Fruit fly (Drosophila melanogaster) whole organism, embryonic: Measurements from ENCODE around the gene CG9839.
A peak's percentile ranks its signal among the peaks of the same experiment; 100 is the strongest.

Experiments
- Bdp1 ChIP-seq: fragments of 200-800 bp; sonication (Bioruptor generic); optimal IDR thresholded peaks from 3 replicates; lab custom pipeline; 2016; ENCODE audit warnings: missing biosample characterization, missing genetic modification characterization
- Blimp-1 ChIP-seq: fragments of 200-800 bp; sonication (Bioruptor generic); optimal IDR thresholded peaks from 3 replicates; lab custom pipeline; 2018; ENCODE audit warnings: missing biosample characterization, missing genetic modification characterization, mild to moderate bottlenecking, moderate library complexity, missing genetic modification reagents
- CG1024 ChIP-seq: fragments of 200-800 bp; sonication (Bioruptor generic); IDR thresholded peaks from 2 replicates; pipeline ENCODE4 v1.3.6; 2022; ENCODE audit warnings: missing biosample characterization, missing genetic modification characterization
- CG10543 ChIP-seq: fragments of 200-800 bp; sonication (Bioruptor generic); optimal IDR thresholded peaks from 3 replicates; lab custom pipeline; 2017; ENCODE audit warnings: missing biosample characterization, mild to moderate bottlenecking, missing genetic modification characterization, moderate library complexity
- CG10654 ChIP-seq: fragments of 200-800 bp; sonication (Bioruptor generic); optimal IDR thresholded peaks from 2 replicates; lab custom pipeline; 2016; ENCODE audit warnings: missing biosample characterization, missing genetic modification characterization
- CG12391 ChIP-seq: fragments of 200-800 bp; sonication (Bioruptor generic); optimal IDR thresholded peaks from 3 replicates; lab custom pipeline; 2018; ENCODE audit warnings: missing biosample characterization, mild to moderate bottlenecking, missing genetic modification characterization, moderate library complexity
- CG13424 ChIP-seq: fragments of 200-800 bp; sonication (Bioruptor generic); optimal IDR thresholded peaks from 2 replicates; lab custom pipeline; 2019; ENCODE audit warnings: missing biosample characterization, mild to moderate bottlenecking, missing genetic modification characterization, moderate library complexity
- CG13775 ChIP-seq: fragments of 200-800 bp; sonication (Bioruptor generic); optimal IDR thresholded peaks from 3 replicates; lab custom pipeline; 2017; ENCODE audit warnings: missing biosample characterization, mild to moderate bottlenecking, missing genetic modification characterization
- CG18619 ChIP-seq: fragments of 200-800 bp; sonication (Bioruptor generic); optimal IDR thresholded peaks from 3 replicates; lab custom pipeline; 2017; ENCODE audit warnings: missing biosample characterization, mild to moderate bottlenecking, missing genetic modification characterization
- CG2129 ChIP-seq: fragments of 200-800 bp; sonication (Bioruptor generic); IDR thresholded peaks from 2 replicates; pipeline ENCODE4 v1.3.6; 2022; ENCODE audit warnings: missing biosample characterization, missing genetic modification characterization; ENCODE audit not compliant: partially characterized antibody
- CG2712 ChIP-seq: fragments of 200-800 bp; optimal IDR thresholded peaks from 3 replicates; lab custom pipeline; 2019; ENCODE audit warnings: missing biosample characterization, mild to moderate bottlenecking, missing genetic modification characterization, moderate library complexity
- CG3281 ChIP-seq: fragments of 200-800 bp; sonication (Bioruptor generic); optimal IDR thresholded peaks from 3 replicates; lab custom pipeline; 2017; ENCODE audit warnings: missing biosample characterization, mild to moderate bottlenecking, missing genetic modification characterization
- CG4617 ChIP-seq: fragments of 200-800 bp; sonication (Bioruptor generic); optimal IDR thresholded peaks from 3 replicates; lab custom pipeline; 2016; ENCODE audit warnings: missing biosample characterization, missing genetic modification characterization, borderline replicate concordance
- CG5180 ChIP-seq: fragments of 200-800 bp; sonication (Bioruptor generic); optimal IDR thresholded peaks from 3 replicates; lab custom pipeline; 2017; ENCODE audit warnings: missing biosample characterization, missing genetic modification characterization, mild to moderate bottlenecking, moderate library complexity, missing genetic modification reagents
- CG6254 ChIP-seq: fragments of 200-800 bp; sonication (Bioruptor generic); optimal IDR thresholded peaks from 3 replicates; lab custom pipeline; 2017; ENCODE audit warnings: mild to moderate bottlenecking, missing biosample characterization, missing genetic modification reagents, missing genetic modification characterization
- CG7786 ChIP-seq: fragments of 200-800 bp; sonication (Bioruptor generic); optimal IDR thresholded peaks from 2 replicates; lab custom pipeline; 2016; ENCODE audit warnings: missing biosample characterization, missing genetic modification characterization
- Dad ChIP-seq: fragments of 200-800 bp; sonication (Bioruptor generic); optimal IDR thresholded peaks from 3 replicates; lab custom pipeline; 2016; ENCODE audit warnings: missing biosample characterization, missing genetic modification characterization
- Eip74EF ChIP-seq, 2 experiments: fragments of 200-800 bp in 1 of 2; fragments of >200 bp in 1 of 2; sonication (Bioruptor generic) in 1 of 2; optimal IDR thresholded peaks; 2 replicates each; lab custom pipeline; 2017 to 2019; ENCODE audit warnings: missing biosample characterization in 2 of 2, missing genetic modification characterization in 2 of 2, mild to moderate bottlenecking in 1 of 2, moderate library complexity in 1 of 2
- Ets65A ChIP-seq: fragments of 200-800 bp; sonication (Bioruptor generic); peaks from one replicate; lab custom pipeline; 2016; ENCODE audit warnings: missing biosample characterization, missing genetic modification characterization
- MTF-1 ChIP-seq: fragments of 200-800 bp; sonication (Bioruptor generic); optimal IDR thresholded peaks from 2 replicates; lab custom pipeline; 2018; ENCODE audit warnings: missing biosample characterization, mild to moderate bottlenecking, missing genetic modification characterization, borderline replicate concordance
- Med ChIP-seq: fragments of 200-800 bp; sonication (Bioruptor generic); peaks from one replicate; lab custom pipeline; 2016; ENCODE audit warnings: missing biosample characterization, missing genetic modification characterization, mild to moderate bottlenecking, inconsistent platforms, moderate library complexity
- Side ChIP-seq: fragments of 200-800 bp; sonication (Bioruptor generic); optimal IDR thresholded peaks from 2 replicates; lab custom pipeline; 2016; ENCODE audit warnings: missing biosample characterization, missing genetic modification characterization
- Sox100B ChIP-seq: fragments of 200-800 bp; sonication (Bioruptor generic); optimal IDR thresholded peaks from 3 replicates; lab custom pipeline; 2018; ENCODE audit warnings: missing biosample characterization, mild to moderate bottlenecking, missing genetic modification characterization
- Spps ChIP-seq: fragments of 200-800 bp; sonication (Bioruptor generic); optimal IDR thresholded peaks from 2 replicates; lab custom pipeline; 2018; ENCODE audit warnings: missing biosample characterization, mild to moderate bottlenecking, missing genetic modification characterization
- TFAM ChIP-seq: fragments of 200-800 bp; sonication (Bioruptor generic); optimal IDR thresholded peaks from 2 replicates; lab custom pipeline; 2017; ENCODE audit warnings: missing biosample characterization, missing genetic modification characterization, inconsistent platforms
- Usf ChIP-seq: fragments of 200-800 bp; sonication (Bioruptor generic); optimal IDR thresholded peaks from 2 replicates; lab custom pipeline; 2017; ENCODE audit warnings: missing genotype, missing biosample characterization, missing genetic modification characterization
- cas ChIP-seq: fragments of 200-800 bp; sonication (Bioruptor generic); IDR thresholded peaks from 2 replicates; pipeline ENCODE4 v1.3.6; 2022; ENCODE audit warnings: missing biosample characterization, missing genetic modification characterization
- chm ChIP-seq: fragments of 200-800 bp; sonication (Bioruptor generic); IDR thresholded peaks from 2 replicates; pipeline ENCODE4 v1.3.6; 2022; ENCODE audit warnings: missing biosample characterization, missing genetic modification characterization
- crol ChIP-seq: fragments of 200-800 bp; sonication (Bioruptor generic); IDR thresholded peaks from 2 replicates; pipeline ENCODE4 v1.3.6; 2022; ENCODE audit warnings: missing biosample characterization, missing genetic modification characterization
- fd102C ChIP-seq: fragments of 200-800 bp; sonication (Bioruptor generic); optimal IDR thresholded peaks from 2 replicates; lab custom pipeline; 2018; ENCODE audit warnings: missing biosample characterization, mild to moderate bottlenecking, missing genetic modification characterization, moderate library complexity
- grn ChIP-seq: fragments of 200-800 bp; sonication (Bioruptor generic); optimal IDR thresholded peaks from 3 replicates; lab custom pipeline; 2017; ENCODE audit warnings: missing biosample characterization, missing genetic modification characterization
- mirr ChIP-seq: fragments of 200-800 bp; sonication (Bioruptor generic); optimal IDR thresholded peaks from 3 replicates; lab custom pipeline; 2018; ENCODE audit warnings: missing biosample characterization, mild to moderate bottlenecking, missing genetic modification characterization
- nom ChIP-seq: fragments of 200-800 bp; sonication (Bioruptor generic); optimal IDR thresholded peaks from 2 replicates; lab custom pipeline; 2017; ENCODE audit warnings: missing biosample characterization, missing genetic modification characterization, mild to moderate bottlenecking, moderate library complexity, missing genetic modification reagents
- sc ChIP-seq, 3 experiments: fragments of >200 bp in 2 of 3; fragments of 200-800 bp in 1 of 3; sonication (Bioruptor generic) in 1 of 3; optimal IDR thresholded peaks; 2 replicates in 2 of 3; 3 replicates in 1 of 3; lab custom pipeline; 2017; ENCODE audit warnings: mild to moderate bottlenecking in 1 of 3, missing biosample characterization in 1 of 3, missing genetic modification characterization in 1 of 3, missing genetic modification reagents in 1 of 3
- sens ChIP-seq: fragments of 200-800 bp; sonication (Bioruptor generic); peaks from one replicate; lab custom pipeline; 2016; ENCODE audit warnings: missing biosample characterization, missing genetic modification characterization
- slbo ChIP-seq: fragments of 200-800 bp; sonication (Bioruptor generic); IDR thresholded peaks from 2 replicates; pipeline ENCODE4 v1.3.6; 2022; ENCODE audit warnings: missing biosample characterization, missing genetic modification characterization
- sqz ChIP-seq: fragments of 200-800 bp; sonication (Bioruptor generic); optimal IDR thresholded peaks from 3 replicates; lab custom pipeline; 2018; ENCODE audit warnings: missing biosample characterization, mild to moderate bottlenecking, missing genetic modification characterization
- zen ChIP-seq: fragments of 200-800 bp; sonication (Bioruptor generic); optimal IDR thresholded peaks from 3 replicates; lab custom pipeline; 2018; ENCODE audit warnings: missing biosample characterization, mild to moderate bottlenecking, missing genetic modification characterization, moderate library complexity

Gene CG9839

DNA sequence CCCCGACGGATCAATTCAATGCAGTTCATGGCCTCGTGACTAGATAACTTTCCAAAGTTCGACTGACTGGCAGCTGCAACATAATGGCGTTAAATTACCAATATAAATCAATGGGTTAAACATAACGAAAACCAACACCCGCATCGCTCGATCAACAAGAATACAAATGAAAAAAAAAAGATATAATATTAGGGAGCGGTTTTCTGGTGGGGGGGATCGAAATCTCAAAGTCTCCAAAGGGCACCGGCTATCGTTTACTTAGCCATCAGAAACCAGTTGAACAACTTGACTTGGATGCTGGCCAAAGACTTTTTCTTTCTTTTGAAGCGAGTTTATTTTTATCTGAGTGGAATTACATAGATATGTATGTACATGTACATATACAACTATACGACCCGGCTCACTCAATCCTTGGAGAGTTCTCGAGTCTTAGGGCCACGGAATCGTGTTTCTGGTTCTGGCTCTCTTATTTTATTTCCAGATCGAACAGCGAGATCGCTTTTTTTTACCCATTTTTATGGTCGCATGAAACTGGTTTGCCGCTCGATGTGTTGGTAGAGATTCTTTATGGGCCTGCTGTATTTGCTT is 49.1 kb upstream of the CG9839 start (continued):
- TF ChIP-seq CG5180 = no peak
- TF ChIP-seq CG1024 (GFP tag; lab: Robert Waterston, UW) = no peak
- TF ChIP-seq nom (GFP tag; lab: Kevin White, UChicago) = peak; percentile 88
- no peak for TF ChIP-seq sc (optimal IDR thresholded peaks at IDR 0.05; lab: Kevin White, UChicago)
- TF ChIP-seq sc (GFP tag; optimal IDR thresholded peaks at IDR 0.05; lab: Kevin White, UChicago) = no peak
- no peak for TF ChIP-seq CG4617 (GFP tag; lab: Kevin White, UChicago)
- TF ChIP-seq slbo = no peak
- no peak for TF ChIP-seq chm (GFP tag; lab: Robert Waterston, UW)
- no peak for TF ChIP-seq CG13775 (GFP tag; lab: Kevin White, UChicago)
- TF ChIP-seq crol (GFP tag; lab: Robert Waterston, UW) = 0 out of 2 replicates have a peak, but pooled peaks have one; percentile 14
- TF ChIP-seq CG12391 (tag; lab: Kevin White, UChicago) = no peak
- TF ChIP-seq zen (tag; lab: Kevin White, UChicago) = no peak
- TF ChIP-seq CG6254 (GFP tag; lab: Kevin White, UChicago) = no peak
- no peak for TF ChIP-seq Usf
- TF ChIP-seq mirr (GFP tag; lab: Kevin White, UChicago) = no peak
- peak; percentile 76 for TF ChIP-seq Blimp-1 (GFP tag; lab: Kevin White, UChicago)
- TF ChIP-seq sqz (GFP tag; lab: Kevin White, UChicago) = peak; percentile 52
- TF ChIP-seq TFAM (GFP tag; lab: Kevin White, UChicago) = no peak
- no peak for TF ChIP-seq CG10543 (GFP tag; lab: Kevin White, UChicago)
- TF ChIP-seq Sox100B (GFP tag; lab: Kevin White, UChicago) = no peak
- no peak for TF ChIP-seq cas (GFP tag; lab: Robert Waterston, UW)
- TF ChIP-seq Dad = no peak
- TF ChIP-seq MTF-1 (GFP tag; lab: Kevin White, UChicago) = no peak
- TF ChIP-seq grn (GFP tag; lab: Kevin White, UChicago) = peak; percentile 37

DNA sequence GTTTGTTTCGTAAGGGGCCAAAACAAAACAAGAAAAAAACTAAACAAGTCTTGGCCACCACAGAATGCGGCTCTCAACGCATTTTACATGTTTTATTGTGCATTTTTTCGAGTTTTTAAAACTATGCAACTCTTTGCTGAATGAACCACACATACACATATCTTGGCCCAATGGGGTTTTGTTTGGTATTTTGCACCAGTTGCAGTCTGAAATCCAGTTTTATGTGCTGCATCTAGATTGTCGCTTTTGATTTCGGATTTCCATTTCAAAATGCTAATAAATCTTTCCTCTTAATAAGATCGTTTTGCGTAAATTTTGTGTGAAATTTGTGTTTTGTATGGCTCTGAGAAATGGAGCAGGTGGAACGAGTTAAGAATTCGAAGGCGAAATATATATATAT is 48.1 kb upstream of the CG9839 start:
- TF ChIP-seq crol (GFP tag; lab: Robert Waterston, UW) (no peak), Eip74EF (GFP tag; optimal IDR thresholded peaks at IDR 0.05; lab: Kevin White, UChicago) (no peak), Side (GFP tag; lab: Kevin White, UChicago) (no peak), Bdp1 (no peak), Med (no peak), CG2129 (GFP tag; lab: Robert Waterston, UW) (no peak), fd102C (GFP tag; lab: Kevin White, UChicago) (no peak), CG2712 (no peak), sens (GFP tag; lab: Kevin White, UChicago) (peak; percentile 53), CG7786 (GFP tag; lab: Kevin White, UChicago) (no peak), CG18619 (GFP tag; lab: Kevin White, UChicago) (no peak), CG3281 (no peak), CG13424 (tag; lab: Kevin White, UChicago) (no peak), CG10654 (no peak), Spps (tag; lab: Kevin White, UChicago) (no peak), Ets65A (GFP tag; lab: Kevin White, UChicago) (peak; percentile 28), Blimp-1 (GFP tag; lab: Kevin White, UChicago) (no peak)
